Fruit fly (Drosophila melanogaster) whole organism, larva: ENCODE results near the gene vir-1.

ENCODE experiments used
- noc ChIP-seq: fragments of 200-800 bp; sonication (Bioruptor generic); optimal IDR thresholded peaks from 3 replicates; lab custom pipeline; 2019; ENCODE audit warnings: missing biosample characterization, mild to moderate bottlenecking, missing genetic modification characterization, moderate library complexity

vir-1 gene

DNA sequence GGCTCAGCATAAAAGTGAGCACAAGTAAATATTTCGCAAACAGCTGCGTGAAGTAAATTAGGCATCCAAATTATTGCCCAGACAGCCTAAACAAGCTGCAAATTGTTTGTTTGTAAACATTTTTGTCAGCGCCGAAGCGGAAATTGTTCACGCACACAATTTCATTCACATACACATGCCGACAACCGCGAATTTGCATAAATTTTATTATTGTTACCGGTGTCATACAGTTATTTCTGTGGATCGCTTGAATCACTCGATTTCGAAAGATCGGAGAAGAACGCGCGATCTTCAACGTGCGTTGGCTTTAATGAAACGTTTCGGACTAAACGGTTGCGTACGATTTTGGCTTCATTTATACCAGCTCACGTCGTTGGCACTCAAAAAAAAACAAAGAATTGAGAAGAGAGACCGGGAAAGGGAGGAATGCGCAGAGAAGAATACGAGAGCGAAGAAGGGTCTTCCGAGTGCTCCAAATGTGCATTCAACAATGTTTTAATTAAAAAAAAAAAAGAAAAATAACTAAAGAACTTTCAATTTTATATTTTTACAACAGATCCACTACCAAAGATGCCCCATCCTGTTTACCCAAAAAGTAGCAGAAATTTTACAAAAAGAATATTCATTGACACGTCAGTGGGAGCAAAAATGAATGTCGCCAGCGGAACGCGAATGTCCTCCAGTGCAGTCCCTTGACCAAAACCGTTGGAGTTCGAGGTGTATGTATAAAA, at the start of gene vir-1:
vir-1 (minus strand) TSS at position 334 of the 731 bp plus-strand sequence.
- TF ChIP-seq noc (tag; lab: Kevin White, UChicago) = no peak

DNA sequence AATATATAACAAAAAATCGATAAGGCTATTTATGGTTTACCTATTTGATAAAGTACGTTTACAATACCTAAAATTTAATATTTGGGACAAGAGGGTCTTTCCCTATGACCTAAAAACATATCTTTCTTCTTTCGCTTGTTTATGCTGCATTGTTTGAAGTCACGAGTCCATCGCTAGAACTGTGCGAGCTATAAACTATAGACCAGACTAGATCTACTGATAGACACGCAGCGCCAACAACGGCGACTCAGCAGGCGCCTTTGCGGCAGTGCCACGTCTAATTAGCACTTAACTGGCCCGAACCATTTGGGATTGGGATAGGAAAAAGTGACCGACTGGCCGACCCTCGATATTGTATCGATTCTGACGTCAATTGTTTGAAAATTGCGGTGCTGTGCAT, 49.7 kb upstream of the vir-1 start:
- TF ChIP-seq noc (tag; lab: Kevin White, UChicago) = no peak

DNA sequence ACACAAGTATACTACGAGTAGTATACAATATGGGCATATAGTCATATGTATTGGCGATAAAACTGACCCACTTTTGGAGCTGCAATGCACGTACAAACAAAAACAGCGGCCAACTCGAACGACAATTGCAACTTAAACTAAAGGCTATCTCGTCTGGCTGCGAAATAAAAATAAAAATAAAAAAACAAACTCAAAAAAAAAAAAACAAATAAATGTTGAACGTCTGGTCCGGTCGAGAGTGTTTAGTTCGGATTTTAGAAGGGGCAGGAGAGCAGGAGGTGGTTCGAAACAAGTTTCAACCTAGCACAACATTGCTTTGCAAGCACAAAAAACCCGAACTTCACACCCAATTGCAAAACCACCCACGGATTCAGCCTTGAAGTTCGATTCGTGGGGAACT, 48.7 kb upstream of the vir-1 start:
- TF ChIP-seq noc (tag; lab: Kevin White, UChicago) = no peak

DNA sequence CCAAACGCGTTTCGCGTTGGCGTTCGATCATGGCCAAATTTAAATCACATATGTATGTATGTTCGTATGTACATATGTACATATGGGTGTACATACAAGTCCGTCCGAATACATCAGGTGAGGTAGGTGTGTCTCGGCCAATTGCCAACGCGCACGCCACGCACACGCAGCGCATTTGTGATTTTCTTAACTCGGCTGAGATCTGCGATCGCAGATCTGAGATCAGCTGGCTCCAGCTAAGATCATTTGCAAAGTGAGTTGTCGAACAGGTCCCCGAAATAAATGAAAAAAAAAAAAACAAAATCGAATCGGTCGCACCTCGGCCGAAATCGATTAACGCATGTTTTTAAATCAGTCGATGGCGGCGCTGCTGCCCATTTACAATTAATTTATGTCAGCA, 46.0 kb upstream of the vir-1 start:
- TF ChIP-seq noc (tag; lab: Kevin White, UChicago) = no peak

DNA sequence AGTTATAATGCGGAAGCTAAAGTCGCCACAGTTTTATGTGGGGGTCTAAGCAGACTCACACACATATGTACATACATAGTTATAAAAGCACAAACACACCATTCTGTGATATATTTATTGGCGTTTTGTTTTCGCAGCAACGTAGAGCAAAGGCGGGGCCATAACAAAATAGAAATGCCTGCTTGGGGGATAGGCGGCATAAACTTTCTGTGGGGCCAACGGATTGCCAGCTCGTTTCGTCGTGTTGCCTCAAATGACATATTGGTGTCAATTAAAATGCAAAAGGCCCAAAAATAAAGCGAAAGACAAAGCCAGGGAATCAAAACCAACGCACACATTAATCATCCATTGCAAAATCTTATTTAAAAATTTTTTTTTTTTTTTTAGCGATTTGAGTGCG, 45.6 kb upstream of the vir-1 start:
- TF ChIP-seq noc (tag; lab: Kevin White, UChicago) = peak; percentile 63

DNA sequence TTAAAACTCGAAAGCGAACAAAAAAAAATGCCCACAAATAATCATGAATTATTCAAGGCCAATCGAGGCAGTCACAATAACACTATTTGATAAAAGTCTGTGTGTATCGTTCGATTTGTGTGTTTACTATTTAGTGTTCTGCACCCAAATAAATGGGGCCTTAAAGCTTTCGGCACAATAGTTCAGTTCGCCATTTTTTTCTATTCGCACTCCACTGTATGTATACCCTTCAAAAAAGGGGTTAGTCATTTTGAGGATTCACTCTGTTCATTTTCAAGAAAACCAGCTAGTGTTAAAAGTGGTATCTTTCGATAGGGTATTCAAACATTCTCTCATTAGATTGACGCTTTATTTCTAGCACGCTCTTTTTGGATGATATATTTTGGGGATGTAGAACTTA, 44.4 kb upstream of the vir-1 start:
- TF ChIP-seq noc (tag; lab: Kevin White, UChicago) = peak; percentile 79

DNA sequence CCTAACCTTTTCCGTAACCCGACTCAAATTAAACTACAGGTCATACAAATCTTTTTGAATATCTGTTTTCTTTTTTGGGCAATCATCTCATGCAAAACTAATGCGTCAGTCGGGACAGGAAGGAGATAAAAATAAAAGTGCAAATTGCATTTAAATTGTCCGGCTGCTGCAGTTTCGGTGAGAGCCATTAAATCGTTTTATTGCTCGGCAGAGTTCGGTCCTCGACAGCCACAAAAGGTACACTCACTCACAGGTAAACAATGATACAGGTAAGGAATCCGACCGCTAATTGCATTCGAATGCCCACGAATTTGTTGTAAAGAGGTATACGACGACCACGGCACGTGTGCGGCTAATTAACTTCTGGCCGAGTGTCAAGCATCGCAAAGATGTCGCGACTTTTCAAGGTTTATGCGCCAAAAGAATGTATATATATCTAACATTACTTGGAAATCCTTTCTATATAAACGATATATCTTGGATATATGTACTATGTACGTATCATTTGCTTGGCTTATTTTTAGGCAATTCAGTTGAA, 43.3 kb upstream of the vir-1 start:
- TF ChIP-seq noc (tag; lab: Kevin White, UChicago) = no peak

DNA sequence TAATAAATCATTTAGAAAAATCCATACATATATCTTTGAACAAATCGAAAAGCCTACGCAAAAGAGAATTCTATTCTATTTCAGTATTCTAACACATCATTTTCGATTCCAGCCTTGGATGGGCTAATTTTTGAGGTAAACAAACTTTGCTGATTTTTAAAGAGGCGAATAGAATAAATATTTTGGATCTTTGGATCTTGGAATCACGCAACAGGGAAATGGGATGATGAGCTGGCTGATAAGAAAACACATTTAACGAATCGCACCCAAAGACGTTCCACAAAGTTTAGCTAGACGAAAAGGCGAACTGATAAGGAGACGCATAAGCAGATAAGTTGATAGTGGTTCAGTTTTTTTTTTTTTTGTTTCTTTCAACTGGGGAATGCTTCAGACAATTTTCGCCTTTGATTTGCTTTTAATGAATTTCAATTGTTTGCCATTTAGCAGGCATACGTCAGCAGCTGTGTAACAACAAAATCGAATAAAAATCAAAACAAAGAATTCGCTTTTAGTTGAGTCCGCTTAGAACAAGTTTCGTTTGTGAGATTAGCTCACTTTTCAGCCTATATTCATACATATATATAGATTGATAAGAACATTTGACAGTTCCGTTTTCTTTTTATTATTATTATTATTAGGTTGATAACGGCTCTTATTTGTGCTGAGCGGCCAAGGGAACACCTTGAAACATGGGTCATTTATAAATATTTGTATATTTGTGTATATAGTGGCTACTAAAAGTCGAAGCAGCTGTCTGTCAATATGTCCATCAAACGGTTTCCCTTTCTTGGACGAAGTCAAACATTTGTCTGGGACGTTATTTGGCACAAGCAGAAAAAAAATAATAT, 42.1 kb upstream of the vir-1 start:
- peak; percentile 62 for TF ChIP-seq noc (tag; lab: Kevin White, UChicago)

DNA sequence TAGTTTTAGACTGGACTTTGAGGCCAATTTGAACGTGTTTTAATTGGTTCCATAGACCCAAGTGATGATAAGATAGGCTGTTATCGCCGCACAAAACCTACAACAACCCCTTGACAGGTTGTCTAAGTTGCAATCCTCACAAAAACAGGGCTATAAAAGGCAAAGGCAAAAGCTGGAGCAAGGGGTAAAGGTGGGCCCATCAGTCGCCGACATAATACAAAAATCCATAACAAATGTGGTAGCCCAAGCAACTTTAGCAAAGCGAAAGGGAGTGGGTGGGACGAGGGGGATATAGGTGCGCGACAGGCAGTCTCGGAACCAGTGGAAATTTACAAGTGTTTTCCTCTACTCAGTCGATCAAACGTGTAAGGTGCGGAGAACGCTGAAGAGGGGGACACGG, 40.8 kb upstream of the vir-1 start:
- TF ChIP-seq noc (tag; lab: Kevin White, UChicago) = peak; percentile 13

DNA sequence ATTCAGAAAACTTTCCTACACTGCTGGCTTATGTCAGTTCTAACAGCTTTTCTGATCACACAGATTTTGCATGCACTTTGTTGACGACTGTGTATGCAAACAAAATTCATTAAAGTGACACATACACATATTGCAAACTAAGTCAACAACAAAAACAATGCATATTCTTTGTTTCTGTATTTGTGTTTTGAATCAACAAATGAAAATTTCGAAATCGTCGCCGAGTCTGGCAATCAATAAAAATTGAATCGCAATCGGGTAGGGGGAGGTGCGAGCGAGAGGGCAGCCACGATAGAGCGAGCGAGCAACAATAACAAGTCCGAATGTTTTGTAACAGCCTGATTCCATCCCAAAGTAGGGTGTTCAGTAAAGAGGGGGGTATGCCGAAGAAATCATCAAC, 39.8 kb upstream of the vir-1 start:
- no peak for TF ChIP-seq noc (tag; lab: Kevin White, UChicago)

DNA sequence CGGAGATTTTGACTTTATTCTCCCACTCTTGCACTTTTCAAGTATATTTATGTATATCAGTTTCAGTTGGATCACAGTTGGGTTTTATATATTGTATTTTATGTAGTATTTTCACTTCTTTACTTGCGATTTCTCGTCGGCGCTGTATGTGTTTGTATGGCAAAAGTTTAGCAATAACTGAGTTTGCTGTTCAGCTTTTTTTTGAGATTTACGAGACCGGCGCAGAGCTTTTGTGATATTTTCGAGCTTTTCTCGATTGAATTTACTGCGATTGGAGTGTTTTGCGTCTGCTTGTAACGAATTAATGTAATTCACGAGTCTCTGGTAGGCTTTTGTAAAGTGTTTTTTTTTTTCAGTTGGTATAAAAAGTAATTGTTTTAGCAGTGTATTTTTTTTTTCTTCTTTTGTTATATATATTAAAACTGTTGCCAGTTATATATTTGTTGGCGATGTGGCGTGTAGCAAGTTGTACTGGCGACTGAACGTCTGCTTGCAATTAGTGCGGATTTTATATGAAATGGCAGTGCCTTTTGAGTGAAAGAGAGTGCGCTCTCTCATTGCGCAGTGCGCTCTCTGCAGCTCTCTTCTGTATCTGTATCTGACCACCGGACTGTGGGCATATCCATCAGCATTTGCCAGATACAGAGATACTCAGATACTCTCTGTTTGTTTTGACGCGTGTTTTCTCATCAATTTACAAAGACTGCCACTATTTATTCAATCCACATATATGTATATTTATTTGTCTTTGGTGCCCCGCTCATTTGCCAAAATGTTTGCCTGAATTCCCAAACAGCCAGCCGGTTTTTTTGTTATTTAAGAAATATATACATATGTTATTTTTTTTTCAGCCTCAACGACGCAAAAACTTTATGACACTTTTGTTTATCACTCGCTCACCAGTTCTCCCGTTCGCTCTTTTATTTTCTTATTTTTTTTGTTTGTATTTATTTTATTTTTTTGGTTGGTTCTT, 37.8 kb upstream of the vir-1 start:
- peak; percentile 92 for TF ChIP-seq noc (tag; lab: Kevin White, UChicago)

DNA sequence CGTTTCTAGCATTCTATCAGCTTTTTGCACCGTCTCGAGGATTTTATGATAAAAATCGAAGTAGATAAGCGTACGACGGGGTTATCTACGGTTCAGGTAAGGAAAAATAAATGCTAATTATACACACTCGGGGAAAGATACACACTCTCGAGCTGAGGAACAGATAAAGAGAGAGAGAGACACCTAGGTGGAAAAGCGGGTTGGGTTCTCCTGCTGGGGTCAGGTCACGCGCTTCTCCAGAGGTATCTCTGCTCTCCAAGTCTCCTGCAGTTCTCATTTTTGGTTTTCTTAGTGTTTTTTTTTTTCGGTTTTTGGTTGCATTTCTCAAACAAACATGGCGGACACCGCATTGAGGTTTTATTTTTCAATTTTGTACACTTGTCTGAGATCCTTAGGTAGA, 36.6 kb upstream of the vir-1 start:
- no peak for TF ChIP-seq noc (tag; lab: Kevin White, UChicago)

DNA sequence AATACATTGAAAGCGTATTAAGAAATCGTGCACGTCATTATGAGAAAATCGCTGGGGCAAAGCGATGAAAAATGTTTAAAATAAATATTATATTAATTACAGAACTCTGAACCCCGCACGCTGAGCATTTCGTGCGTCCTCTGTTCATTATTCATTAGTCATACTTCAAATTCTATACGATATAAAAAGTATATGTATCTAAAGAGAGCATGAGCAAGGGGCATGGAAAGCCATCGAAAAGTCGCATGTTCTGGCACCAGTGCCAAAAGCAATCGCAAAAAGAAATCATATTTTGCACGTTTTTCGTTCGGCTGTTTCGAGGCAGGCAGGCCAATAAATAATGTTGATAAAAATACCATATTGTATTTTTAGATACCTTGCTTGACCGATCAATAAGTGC, 36.0 kb upstream of the vir-1 start:
- no peak for TF ChIP-seq noc (tag; lab: Kevin White, UChicago)

DNA sequence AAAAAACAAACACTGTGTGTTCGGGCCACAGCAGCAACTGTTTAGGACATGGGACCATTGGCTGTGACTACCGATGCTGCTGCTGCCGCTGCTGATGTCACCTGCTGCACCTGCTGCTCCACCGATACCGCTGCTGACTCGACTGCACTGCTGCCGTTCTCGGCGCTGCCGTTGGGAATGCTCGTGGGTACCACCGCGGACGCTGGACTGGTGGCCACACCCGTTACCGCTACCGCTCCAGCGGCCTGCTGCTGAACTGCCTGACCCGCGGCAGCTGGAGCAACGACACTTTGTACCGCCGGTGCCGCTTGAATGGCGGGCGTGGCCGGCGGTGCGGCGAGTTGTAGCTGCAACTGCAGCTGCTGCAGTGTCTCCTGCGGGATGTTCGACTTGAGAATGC, 34.5 kb upstream of the vir-1 start:
- TF ChIP-seq noc (tag; lab: Kevin White, UChicago) = no peak

DNA sequence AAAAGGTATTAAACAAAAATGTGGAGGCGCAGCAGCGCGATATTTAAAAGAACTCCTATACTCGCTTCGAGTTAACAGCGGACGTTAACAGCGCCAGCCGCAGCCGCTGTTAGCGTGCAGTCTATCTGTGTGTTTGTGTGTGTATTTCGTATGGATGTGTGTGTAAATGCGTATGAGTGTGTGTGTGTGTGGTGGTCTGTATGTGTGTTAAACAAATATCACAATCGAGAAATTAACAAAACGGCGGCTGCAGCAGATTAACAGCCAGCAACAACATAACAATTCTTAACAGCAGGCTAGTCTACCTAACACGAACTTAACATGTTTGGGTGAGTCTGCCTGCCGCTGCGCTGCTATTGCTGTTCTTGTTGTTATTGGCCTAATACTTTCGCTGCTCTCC, 34.0 kb upstream of the vir-1 start:
- TF ChIP-seq noc (tag; lab: Kevin White, UChicago) = no peak
